Worm (Caenorhabditis elegans): Measurements from ENCODE around the gene clec-72.

DNA sequence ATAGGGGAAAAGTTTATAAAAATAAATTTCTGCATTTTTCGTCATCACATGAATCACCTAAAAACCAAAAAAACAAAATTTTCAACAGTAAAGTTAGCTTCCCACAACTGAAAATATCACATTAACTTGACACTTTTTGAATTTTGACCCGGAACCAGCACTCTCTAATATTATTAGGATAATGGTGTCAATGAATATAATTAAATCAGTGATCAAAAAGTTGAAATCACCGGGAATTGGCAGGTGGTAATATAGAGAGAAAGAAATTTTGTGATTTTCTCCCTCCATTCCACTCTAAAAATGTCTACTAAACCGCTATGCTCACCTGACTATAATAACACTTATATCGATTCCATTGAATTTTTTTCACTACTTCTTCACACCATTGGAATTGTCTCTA lies 34.9 kb downstream of the clec-72 start, which contains the start of gene srh-222:
- TF ChIP-seq nhr-90 (tag; optimal IDR thresholded peaks at IDR 0.05) (no peak), snpc-4 (GFP tag; optimal IDR thresholded peaks at IDR 0.05) (no peak), snpc-4 (tag; optimal IDR thresholded peaks at IDR 0.05) (no peak), sea-2 (GFP tag; IDR thresholded peaks at IDR 0.05) (no peak), ztf-6 (GFP tag; IDR thresholded peaks at IDR 0.05) (no peak), hlh-26 (GFP tag; conservative IDR thresholded peaks at IDR 0.05) (no peak)
